Fruit fly (Drosophila melanogaster): ENCODE measurements around the gene CG43336.

Gene CG43336

dm6 chr3R:15652632-15653248, 15.8 kb downstream of the CG43336 start (continued):
- peak; percentile 65 for TF ChIP-seq CG6254 (GFP tag; optimal IDR thresholded peaks at IDR 0.05)
- TF ChIP-seq pho (GFP tag; optimal IDR thresholded peaks at IDR 0.05) = no peak
- TF ChIP-seq sug (tag; optimal IDR thresholded peaks at IDR 0.05) = no peak
- TF ChIP-seq pum (GFP tag; optimal IDR thresholded peaks at IDR 0.05) = no peak
- TF ChIP-seq CG18262 (tag; optimal IDR thresholded peaks at IDR 0.05) = peak; percentile 82
- peak; percentile 1 for TF ChIP-seq CG2202 (tag; optimal IDR thresholded peaks at IDR 0.05)
- TF ChIP-seq CG17912 (GFP tag; optimal IDR thresholded peaks at IDR 0.05) = no peak
- peak; percentile 63 for TF ChIP-seq CG12391 (tag; optimal IDR thresholded peaks at IDR 0.05)
- no peak for TF ChIP-seq kah (GFP tag; optimal IDR thresholded peaks at IDR 0.05)
- no peak for TF ChIP-seq CG7786 (GFP tag; optimal IDR thresholded peaks at IDR 0.05)
- peak; percentile 80 for TF ChIP-seq CG9727 (GFP tag; optimal IDR thresholded peaks at IDR 0.05)
- no peak for TF ChIP-seq CG6175 (GFP tag; IDR thresholded peaks at IDR 0.05)
- no peak for TF ChIP-seq CG11398 (GFP tag; optimal IDR thresholded peaks at IDR 0.05)
- TF ChIP-seq CG4282 (GFP tag; optimal IDR thresholded peaks at IDR 0.05) = no peak
- peak; percentile 5 for TF ChIP-seq CG1602 (GFP tag; optimal IDR thresholded peaks at IDR 0.05)
- TF ChIP-seq Six4 (GFP tag; optimal IDR thresholded peaks at IDR 0.05) = peak; percentile 22
- TF ChIP-seq CG8765 (GFP tag; IDR thresholded peaks at IDR 0.05) = peak; percentile 55; the same call in 1 of the 2 replicates
- TF ChIP-seq Chrac-16 (GFP tag; optimal IDR thresholded peaks at IDR 0.05) = peak; percentile 2
- no peak for TF ChIP-seq HmgD (GFP tag; optimal IDR thresholded peaks at IDR 0.05)
- TF ChIP-seq Adf1 (GFP tag; IDR thresholded peaks at IDR 0.05) = no peak
- peak; percentile 54; the same call in 1 of the 2 replicates for TF ChIP-seq vvl (GFP tag; IDR thresholded peaks at IDR 0.05)
- TF ChIP-seq Poxn (GFP tag; IDR thresholded peaks at IDR 0.05) = no peak
- TF ChIP-seq oc (tag; optimal IDR thresholded peaks at IDR 0.05) = peak; percentile 23
- no peak for TF ChIP-seq CG6689 (GFP tag; IDR thresholded peaks at IDR 0.05)
- TF ChIP-seq corto (GFP tag; optimal IDR thresholded peaks at IDR 0.05) = no peak
- peak; percentile 43 for TF ChIP-seq CG16815 (GFP tag; optimal IDR thresholded peaks at IDR 0.05)
- no peak for TF ChIP-seq CG31365 (tag; optimal IDR thresholded peaks at IDR 0.05)
- TF ChIP-seq Hr3 (GFP tag; optimal IDR thresholded peaks at IDR 0.05) = peak; percentile 27
- TF ChIP-seq CG7357 (GFP tag; IDR thresholded peaks at IDR 0.05) = no peak
- TF ChIP-seq Sox102F (GFP tag; optimal IDR thresholded peaks at IDR 0.05) = peak; percentile 30
- TF ChIP-seq sc (optimal IDR thresholded peaks at IDR 0.05) = no peak
- peak; percentile 43 for TF ChIP-seq sc (GFP tag; optimal IDR thresholded peaks at IDR 0.05)
- peak; percentile 74 for TF ChIP-seq trem (tag; optimal IDR thresholded peaks at IDR 0.05)
- peak; percentile 78 for TF ChIP-seq phol (tag; optimal IDR thresholded peaks at IDR 0.05)
- no peak for TF ChIP-seq slbo (GFP tag; IDR thresholded peaks at IDR 0.05)
- no peak for TF ChIP-seq Myb (GFP tag; optimal IDR thresholded peaks at IDR 0.05)
- TF ChIP-seq CG7839 (tag; optimal IDR thresholded peaks at IDR 0.05) = peak; percentile 56
- peak; percentile 12 for TF ChIP-seq CG13775 (GFP tag; optimal IDR thresholded peaks at IDR 0.05)
- no peak for TF ChIP-seq tio (GFP tag; optimal IDR thresholded peaks at IDR 0.05)
- TF ChIP-seq CG8290 (GFP tag; optimal IDR thresholded peaks at IDR 0.05) = peak; percentile 12
- TF ChIP-seq CG8290 (tag; optimal IDR thresholded peaks at IDR 0.05) = no peak
- TF ChIP-seq ERR (GFP tag; optimal IDR thresholded peaks at IDR 0.05) = no peak
- TF ChIP-seq grau (tag; optimal IDR thresholded peaks at IDR 0.05) = peak; percentile 48
- TF ChIP-seq zfh2 (GFP tag; optimal IDR thresholded peaks at IDR 0.05) = no peak
- no peak for TF ChIP-seq Rx (GFP tag; IDR thresholded peaks at IDR 0.05)
- peak; percentile 75; the same call in 2 of the 3 replicates for TF ChIP-seq zfh1 (GFP tag; IDR thresholded peaks at IDR 0.05)
- TF ChIP-seq Asciz (GFP tag; optimal IDR thresholded peaks at IDR 0.05) = peak; percentile 16
